Worm (Caenorhabditis elegans): ENCODE data around the gene atg-3.
A peak's percentile ranks its signal among the peaks of the same experiment; 100 is the strongest.

The atg-3 gene

ce11 chrIV:1009546-1009945 lies 766 bp upstream of the atg-3 start, which contains the start of gene Y55F3AM.9 (continued):
- TF ChIP-seq zag-1 (tag; optimal IDR thresholded peaks at IDR 0.05) (no peak), elt-3 (tag; optimal IDR thresholded peaks at IDR 0.05) (no peak)

- no peak for TF ChIP-seq lin-14 (GFP tag; optimal IDR thresholded peaks at IDR 0.05)
- TF ChIP-seq lin-39 (tag; optimal IDR thresholded peaks at IDR 0.05): no peak
- TF ChIP-seq ceh-90 (tag; optimal IDR thresholded peaks at IDR 0.05): no peak
- TF ChIP-seq alr-1 (tag; optimal IDR thresholded peaks at IDR 0.05; ENCODE audit: borderline replicate concordance): no peak
- TF ChIP-seq hlh-4 (tag; optimal IDR thresholded peaks at IDR 0.05): no peak
- no peak for TF ChIP-seq nhr-76 (tag; optimal IDR thresholded peaks at IDR 0.05)
- no peak for TF ChIP-seq aha-1 (tag; optimal IDR thresholded peaks at IDR 0.05)
- no peak for TF ChIP-seq unc-86 (tag; optimal IDR thresholded peaks at IDR 0.05)
- TF ChIP-seq ceh-82 (tag; optimal IDR thresholded peaks at IDR 0.05): no peak
- TF ChIP-seq Y116A8C.19 (tag; optimal IDR thresholded peaks at IDR 0.05; ENCODE audit: borderline replicate concordance): no peak
- no peak for TF ChIP-seq lin-35 (GFP tag; optimal IDR thresholded peaks at IDR 0.05)
These were observed 1.5 kb downstream of the atg-3 start for ce11 chrIV:1011776-1012175.

ce11 chrIV:1012447-1012846 lies 2.1 kb downstream of the atg-3 start, which contains the start of gene rbm-39:
TSS of gene rbm-39 (plus strand) at chrIV:1012624.
- TF ChIP-seq tlp-1 (tag; optimal IDR thresholded peaks at IDR 0.05) (no peak), hlh-4 (tag; optimal IDR thresholded peaks at IDR 0.05) (no peak), ets-5 (GFP tag; IDR thresholded peaks at IDR 0.05) (no peak), ceh-63 (GFP tag; optimal IDR thresholded peaks at IDR 0.05) (no peak), Y116A8C.19 (tag; optimal IDR thresholded peaks at IDR 0.05; ENCODE audit: borderline replicate concordance) (no peak), elt-3 (tag; optimal IDR thresholded peaks at IDR 0.05) (peak in 2 of 6 experiments; percentile 57 to 88), efl-3 (GFP tag; optimal IDR thresholded peaks at IDR 0.05) (no peak), ceh-88 (GFP tag; IDR thresholded peaks at IDR 0.05) (peak; percentile 40; the same call in 1 of the 2 replicates), lin-14 (GFP tag; optimal IDR thresholded peaks at IDR 0.05) (peak; percentile 88), ztf-4 (tag; optimal IDR thresholded peaks at IDR 0.05) (peak; percentile 49), elt-2 (tag; optimal IDR thresholded peaks at IDR 0.05) (no peak), tbx-2 (tag; optimal IDR thresholded peaks at IDR 0.05) (peak; percentile 86), pax-3 (tag; optimal IDR thresholded peaks at IDR 0.05) (peak; percentile 71), C16A3.4 (tag; optimal IDR thresholded peaks at IDR 0.05) (peak; percentile 91), hlh-17 (GFP tag; optimal IDR thresholded peaks at IDR 0.05; ENCODE audit: borderline replicate concordance) (no peak), nhr-19 (GFP tag; conservative IDR thresholded peaks at IDR 0.05) (peak; percentile 83), mef-2 (tag; optimal IDR thresholded peaks at IDR 0.05) (peak; percentile 49), lin-39 (tag; optimal IDR thresholded peaks at IDR 0.05) (peak; percentile 34), unc-86 (tag; optimal IDR thresholded peaks at IDR 0.05) (peak; percentile 84), nhr-237 (tag; optimal IDR thresholded peaks at IDR 0.05) (peak; percentile 71), nhr-20 (tag; optimal IDR thresholded peaks at IDR 0.05) (peak; percentile 83), egl-27 (tag; optimal IDR thresholded peaks at IDR 0.05) (no peak), nhr-47 (tag; optimal IDR thresholded peaks at IDR 0.05) (peak; percentile 92), fkh-10 (GFP tag; optimal IDR thresholded peaks at IDR 0.05) (peak; percentile 82), grh-1 (GFP tag; IDR thresholded peaks at IDR 0.05) (peak; percentile 66), nhr-76 (tag; optimal IDR thresholded peaks at IDR 0.05) (no peak), fos-1 (tag; optimal IDR thresholded peaks at IDR 0.05) (peak; percentile 69), irx-1 (tag; optimal IDR thresholded peaks at IDR 0.05) (peak; percentile 64), lin-15B (tag; optimal IDR thresholded peaks at IDR 0.05) (peak; percentile 86), egl-13 (tag; optimal IDR thresholded peaks at IDR 0.05) (peak; percentile 8), snpc-4 (tag; optimal IDR thresholded peaks at IDR 0.05) (peak; percentile 14), isw-1 (GFP tag; IDR thresholded peaks at IDR 0.05) (peak; percentile 95), unc-98 (GFP tag; IDR thresholded peaks at IDR 0.05) (no peak), zip-4 (GFP tag; optimal IDR thresholded peaks at IDR 0.05) (peak; percentile 72), vab-15 (tag; optimal IDR thresholded peaks at IDR 0.05) (peak; percentile 89), ceh-82 (tag; optimal IDR thresholded peaks at IDR 0.05) (peak; percentile 88 to 96 (median 91)), lin-13 (GFP tag; optimal IDR thresholded peaks at IDR 0.05) (peak; percentile 90), sup-37 (GFP tag; optimal IDR thresholded peaks at IDR 0.05) (peak; percentile 54), mep-1 (tag; optimal IDR thresholded peaks at IDR 0.05) (peak; percentile 91), C04F5.9 (tag; optimal IDR thresholded peaks at IDR 0.05) (peak; percentile 68), ces-1 (GFP tag; optimal IDR thresholded peaks at IDR 0.05) (no peak), fkh-4 (tag; optimal IDR thresholded peaks at IDR 0.05; ENCODE audit: borderline replicate concordance) (no peak), ceh-90 (tag; optimal IDR thresholded peaks at IDR 0.05) (no peak)

All from whole organism, L1 larva.